Worm (Caenorhabditis elegans): ENCODE measurements around the gene Y49F6B.19.
"Not testable (repeated sequence)": the region's sequence is repeated elsewhere in the genome, so short reads cannot be mapped to it uniquely, and the experiment has no call there.

ce11 chrII:3523547-3523946 is 11.4 kb upstream of the Y49F6B.19 start:
- not testable (repeated sequence) for TF ChIP-seq pha-4 (tag; optimal IDR thresholded peaks at IDR 0.05); tbx-8 (GFP tag; optimal IDR thresholded peaks at IDR 0.05); mab-5 (tag; optimal IDR thresholded peaks at IDR 0.05); elt-1 (tag; optimal IDR thresholded peaks at IDR 0.05; ENCODE audit: borderline replicate concordance, insufficient read depth); nhr-12 (tag; optimal IDR thresholded peaks at IDR 0.05); unc-62 (GFP tag; optimal IDR thresholded peaks at IDR 0.05); snpc-4 (tag; optimal IDR thresholded peaks at IDR 0.05); unc-39 (tag; optimal IDR thresholded peaks at IDR 0.05); blmp-1 (tag; optimal IDR thresholded peaks at IDR 0.05); cnd-1 (tag; optimal IDR thresholded peaks at IDR 0.05); nhr-76 (tag; optimal IDR thresholded peaks at IDR 0.05); elt-3 (tag; optimal IDR thresholded peaks at IDR 0.05)
- TF ChIP-seq mep-1 (tag; optimal IDR thresholded peaks at IDR 0.05) (peak; percentile 70), lsy-2 (tag; optimal IDR thresholded peaks at IDR 0.05) (peak; percentile 93)
